Worm (Caenorhabditis elegans) whole organism, L4/young adult: ENCODE data around the gene T05C12.8.
A peak's percentile ranks its signal among the peaks of the same experiment; 100 is the strongest.

ENCODE experiments used
- W03F9.2 ChIP-seq: fragments of 150-350 bp; optimal IDR thresholded peaks from 2 replicates; lab custom pipeline; 2014; ENCODE audit warnings: missing biosample characterization, missing genetic modification characterization
- dao-5 ChIP-seq: sonication (generic microtip); optimal IDR thresholded peaks from 2 replicates; lab custom pipeline; 2016; ENCODE audit warnings: missing genotype, missing genetic modification characterization, moderate library complexity, missing compliant biosample characterization
- him-1 ChIP-seq: sonication (generic microtip); optimal IDR thresholded peaks from 2 replicates; lab custom pipeline; 2016; ENCODE audit warnings: missing genotype, missing genetic modification reagents, missing genetic modification characterization, missing compliant biosample characterization

T05C12.8 gene

DNA sequence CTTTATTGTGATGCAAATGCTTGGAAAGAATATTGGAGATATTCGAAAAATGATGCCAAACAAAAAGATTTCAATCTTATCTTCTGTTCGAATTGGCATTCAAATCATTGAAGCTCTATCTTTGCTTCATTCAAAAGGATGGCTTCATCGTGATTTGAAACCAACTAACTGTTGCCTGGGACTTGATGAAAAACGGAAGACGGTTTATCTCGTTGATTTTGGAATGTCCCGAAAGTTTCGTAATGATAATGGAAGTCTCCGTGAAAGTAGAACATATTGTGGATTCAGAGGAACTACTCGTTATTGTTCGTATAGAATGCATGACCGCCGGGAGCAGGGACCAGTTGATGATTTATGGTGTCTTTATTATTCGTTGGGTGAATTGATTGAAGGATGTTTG is 16.2 kb downstream of the T05C12.8 start:
- no peak for TF ChIP-seq dao-5
- no peak for TF ChIP-seq him-1 (tag; lab: Kevin White, UChicago)
- no peak for TF ChIP-seq W03F9.2 (tag; lab: Kevin White, UChicago)

DNA sequence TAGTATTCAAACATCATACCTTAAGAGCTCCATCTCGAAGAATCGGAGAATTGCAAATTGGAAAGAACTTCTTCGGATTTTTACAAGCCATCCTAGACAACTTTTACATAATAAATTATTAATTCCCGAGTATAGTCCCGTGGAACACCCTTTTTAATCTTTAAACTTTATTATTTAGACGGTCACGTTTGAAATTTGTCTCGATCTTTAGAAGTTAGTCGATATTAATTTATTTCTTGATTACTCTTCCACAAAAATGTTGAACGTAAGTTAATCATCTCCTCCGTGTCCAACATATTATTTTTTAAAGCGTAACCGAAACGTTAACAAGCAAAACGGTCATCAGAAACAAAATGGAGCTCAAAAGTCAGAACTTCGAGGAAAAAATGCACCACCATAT is 16.9 kb downstream of the T05C12.8 start, which contains the start of the genes decr-1.3 and T05C12.1:
Gene decr-1.3 (minus strand): TSS at position 101 of the 400 bp plus-strand sequence.
Gene T05C12.1 (plus strand): TSS at position 232 of the 400 bp plus-strand sequence.
- TF ChIP-seq dao-5 = no peak
- TF ChIP-seq W03F9.2 (tag; lab: Kevin White, UChicago) = no peak
- no peak for TF ChIP-seq him-1 (tag; lab: Kevin White, UChicago)

DNA sequence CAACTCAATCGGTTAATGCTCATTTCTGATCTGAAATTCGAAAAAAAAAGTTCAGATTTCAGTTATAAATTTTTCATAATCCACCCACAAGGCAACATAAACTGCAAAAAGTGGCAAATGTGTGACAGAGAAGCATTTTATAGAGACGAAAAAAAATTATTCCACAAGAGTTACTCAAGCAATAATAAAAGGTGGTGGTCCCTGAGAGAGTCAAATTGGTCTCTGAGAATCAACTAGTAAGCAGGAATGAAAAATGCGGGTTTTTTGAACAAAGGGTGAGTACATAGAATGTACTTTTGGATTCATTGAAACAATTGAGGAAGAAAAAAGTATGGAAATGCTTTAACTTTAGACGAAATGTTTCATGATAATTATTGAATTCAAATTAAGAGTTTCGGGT is 20.0 kb downstream of the T05C12.8 start, which contains the start of gene T05C12.11:
Gene T05C12.11 (minus strand): TSS at position 101 of the 400 bp plus-strand sequence.
- no peak for TF ChIP-seq him-1 (tag; lab: Kevin White, UChicago)
- TF ChIP-seq dao-5 = no peak
- no peak for TF ChIP-seq W03F9.2 (tag; lab: Kevin White, UChicago)

DNA sequence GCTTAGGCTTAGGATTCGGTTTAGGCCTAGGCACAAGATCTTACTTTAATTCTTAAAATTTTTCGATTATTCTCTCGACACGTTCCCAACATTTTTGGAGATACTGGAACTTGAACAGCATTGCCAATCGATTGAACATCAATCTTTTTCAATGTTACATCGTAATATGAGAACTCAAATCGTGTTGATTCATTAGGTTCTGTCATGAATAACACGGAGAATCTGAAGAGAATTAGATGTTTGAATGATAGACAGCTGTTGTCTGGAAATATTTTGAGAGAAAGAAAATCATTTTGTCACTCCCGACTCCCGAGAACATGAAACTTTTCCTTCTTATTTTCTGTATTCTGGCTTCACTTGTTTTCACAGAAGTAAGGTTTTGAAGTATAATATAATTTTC is 21.1 kb downstream of the T05C12.8 start, which contains the start of gene T05C12.15:
Gene T05C12.15 (plus strand): TSS at position 301 of the 400 bp plus-strand sequence.
- TF ChIP-seq dao-5 (no peak), him-1 (tag; lab: Kevin White, UChicago) (no peak), W03F9.2 (tag; lab: Kevin White, UChicago) (no peak)

DNA sequence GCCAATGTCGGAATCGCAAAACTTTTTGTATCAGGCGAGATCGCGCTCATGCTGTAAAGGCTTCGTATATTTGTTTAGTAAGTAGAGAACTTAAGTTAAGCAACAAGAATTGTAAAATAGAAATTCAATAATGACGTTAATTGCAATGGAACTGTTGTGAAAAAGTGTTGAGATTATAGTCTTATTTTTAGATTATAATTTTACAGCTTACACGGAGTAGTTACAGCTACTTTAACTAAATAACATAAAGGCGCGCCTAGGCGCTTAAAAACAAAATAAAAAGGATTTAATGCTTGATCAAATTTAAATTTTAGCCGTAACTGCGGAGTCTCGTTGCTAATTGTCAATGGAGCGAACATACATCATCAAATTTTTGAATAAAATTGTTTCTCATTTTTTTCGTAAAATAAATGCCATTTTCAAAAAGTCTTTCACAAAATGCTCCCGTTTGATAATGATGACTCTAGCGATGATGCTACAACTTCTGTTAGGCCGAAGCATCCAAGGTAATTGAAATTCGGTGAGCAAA is 28.2 kb downstream of the T05C12.8 start, which contains the start of the genes emb-27 and rrf-3:
Gene emb-27 (minus strand): TSS at position 51 of the 529 bp plus-strand sequence.
Gene rrf-3 (plus strand): TSS at position 346 of the 529 bp plus-strand sequence.
- no peak for TF ChIP-seq W03F9.2 (tag; lab: Kevin White, UChicago)

DNA sequence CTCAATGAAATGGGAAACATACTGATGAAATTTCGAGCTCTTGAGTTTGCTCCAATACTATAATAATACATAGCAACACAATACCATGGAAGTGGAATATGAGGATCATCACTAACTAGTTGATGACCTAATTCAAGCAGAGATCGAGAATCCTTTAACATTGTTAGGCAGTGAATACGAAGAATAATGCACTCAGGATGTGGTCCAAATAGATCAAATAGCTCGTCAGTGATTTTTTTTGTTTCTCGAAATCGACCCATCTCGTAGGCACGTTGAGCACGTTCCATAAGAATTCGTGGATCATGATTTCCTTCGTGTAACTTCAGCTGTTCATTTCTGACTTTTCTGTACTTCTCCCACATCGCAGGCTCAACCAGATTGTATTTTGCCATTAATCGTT is 29.4 kb downstream of the T05C12.8 start:
- TF ChIP-seq him-1 (tag; lab: Kevin White, UChicago) = no peak
- no peak for TF ChIP-seq W03F9.2 (tag; lab: Kevin White, UChicago)
- no peak for TF ChIP-seq dao-5

DNA sequence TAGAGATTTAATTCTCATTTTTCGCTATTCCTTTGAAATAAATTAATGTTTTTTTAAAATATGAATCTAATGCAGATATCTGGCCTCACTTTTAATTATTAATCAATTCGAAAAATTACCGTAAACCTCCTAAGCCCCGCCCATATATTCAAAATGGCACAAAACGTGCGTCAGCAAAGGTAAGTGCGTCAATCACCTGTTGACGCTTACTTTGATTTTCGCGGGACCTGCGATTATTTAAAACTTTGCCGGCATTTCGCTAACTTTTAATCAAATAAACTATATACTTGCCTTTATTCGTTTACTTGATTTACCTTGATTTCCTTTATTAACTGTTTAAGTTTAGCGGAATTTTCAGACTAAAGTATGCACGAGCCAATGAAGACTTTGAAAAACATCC is 32.4 kb downstream of the T05C12.8 start, which contains the start of gene pch-2:
Gene pch-2 (plus strand): TSS at position 359 of the 400 bp plus-strand sequence.
- TF ChIP-seq dao-5 (no peak), him-1 (tag; lab: Kevin White, UChicago) (no peak), W03F9.2 (tag; lab: Kevin White, UChicago) (no peak)

DNA sequence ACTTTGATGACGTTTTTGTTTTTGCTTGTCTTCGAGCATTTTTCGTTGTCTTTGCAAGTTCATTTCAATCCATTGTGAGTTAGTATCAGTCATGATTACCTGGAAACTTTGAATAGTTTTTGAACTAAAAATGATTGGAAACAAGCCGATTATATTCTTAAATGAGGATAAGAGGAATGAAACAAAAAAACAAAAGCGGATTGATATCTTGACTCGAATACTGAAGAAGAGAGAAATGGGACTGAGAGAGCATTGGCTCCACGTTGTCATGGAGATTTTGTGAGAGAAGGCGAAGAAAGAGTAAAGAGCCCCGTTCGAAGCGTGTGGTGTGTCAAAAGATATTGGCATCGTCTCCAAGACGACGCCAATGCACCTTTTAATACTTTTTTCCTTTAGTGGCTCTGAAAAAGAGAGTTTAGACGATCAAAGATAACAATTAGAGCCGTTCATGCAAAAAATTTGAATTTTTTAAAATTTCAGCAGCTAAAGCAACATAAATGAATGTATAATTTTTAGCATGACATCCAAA is 33.4 kb downstream of the T05C12.8 start, which contains the start of the genes tub-1 and tmem-138:
Gene tub-1 (minus strand): TSS at position 101 of the 529 bp plus-strand sequence.
Gene tmem-138 (plus strand): TSS at position 479 of the 529 bp plus-strand sequence.
- no peak for TF ChIP-seq dao-5
- TF ChIP-seq him-1 (tag; lab: Kevin White, UChicago) = no peak
- TF ChIP-seq W03F9.2 (tag; lab: Kevin White, UChicago) = no peak

DNA sequence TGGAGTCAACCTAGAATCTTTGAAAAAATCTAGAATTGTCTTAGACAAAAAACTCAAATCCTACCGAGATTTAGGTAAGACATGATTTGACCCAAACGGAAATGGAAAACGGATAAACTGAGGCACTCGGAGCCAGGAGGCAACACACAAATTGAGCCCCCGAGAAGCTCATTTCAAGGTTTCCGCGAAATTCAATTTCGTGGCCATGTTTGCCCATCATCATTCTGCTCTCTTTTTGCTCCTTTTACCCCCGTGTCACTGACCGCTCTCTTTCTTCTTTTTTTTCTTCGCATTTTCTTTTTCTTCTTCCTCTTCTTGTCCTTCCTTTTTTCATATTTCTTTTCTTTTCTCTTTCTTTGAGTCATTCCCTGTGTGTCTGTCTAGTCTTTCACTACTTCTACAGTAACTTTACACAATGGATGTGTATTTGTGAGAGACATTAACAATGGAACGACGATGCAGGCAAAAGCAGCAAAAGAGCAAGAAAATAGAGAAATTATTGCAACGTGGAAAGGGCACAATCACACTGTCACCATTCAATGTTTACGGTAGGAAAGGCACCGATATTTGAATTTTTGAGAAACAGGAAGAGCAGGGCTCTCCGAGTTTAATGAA is 37.5 kb downstream of the T05C12.8 start:
- TF ChIP-seq dao-5 (no peak), W03F9.2 (tag; lab: Kevin White, UChicago) (no peak), him-1 (tag; lab: Kevin White, UChicago) (no peak)

DNA sequence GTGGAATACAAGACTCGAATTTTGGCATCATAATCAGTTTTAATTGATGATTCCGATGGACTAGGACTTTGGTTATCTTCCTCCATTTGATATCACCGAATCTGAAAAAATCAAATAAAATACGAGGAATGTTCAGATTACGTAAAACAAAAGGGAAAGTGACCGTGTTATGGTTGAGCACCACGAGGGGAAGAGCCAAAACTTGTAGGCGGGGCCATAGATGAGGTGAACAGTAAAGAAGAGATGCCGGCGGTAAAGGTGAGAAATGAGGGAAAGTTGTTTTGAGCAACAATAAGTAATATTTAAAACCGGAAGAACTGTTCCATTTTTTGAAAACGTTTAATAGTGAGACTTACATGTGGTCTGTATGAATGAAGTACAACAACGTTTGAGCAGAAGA is 40.4 kb downstream of the T05C12.8 start, which contains the start of gene F10B5.3:
Gene F10B5.3 (minus strand): TSS at position 101 of the 400 bp plus-strand sequence.
- TF ChIP-seq him-1 (tag; lab: Kevin White, UChicago) = no peak
- TF ChIP-seq dao-5 = no peak
- no peak for TF ChIP-seq W03F9.2 (tag; lab: Kevin White, UChicago)

DNA sequence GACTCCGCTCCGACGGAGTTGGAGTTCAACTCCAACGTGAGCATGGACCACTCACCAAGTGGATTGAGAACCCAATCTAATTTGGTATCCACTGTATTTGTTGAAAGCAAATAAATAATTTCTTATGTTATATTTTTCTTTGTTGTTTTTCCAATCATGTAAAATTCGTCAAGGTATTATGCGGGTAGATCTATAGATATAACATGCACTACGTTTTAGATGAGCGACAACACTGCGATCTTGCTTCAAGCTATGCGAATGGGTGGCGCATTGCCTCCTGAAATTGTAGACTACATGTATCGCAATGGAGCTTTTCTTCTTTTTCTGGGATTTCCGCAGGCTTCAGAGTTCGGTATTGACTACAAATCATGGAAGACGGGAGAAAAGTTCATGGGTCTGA is 45.8 kb downstream of the T05C12.8 start, which contains the start of gene F10B5.2:
Gene F10B5.2 (plus strand): TSS at position 220 of the 400 bp plus-strand sequence.
- TF ChIP-seq him-1 (tag; lab: Kevin White, UChicago) (no peak), dao-5 (no peak), W03F9.2 (tag; lab: Kevin White, UChicago) (no peak)

DNA sequence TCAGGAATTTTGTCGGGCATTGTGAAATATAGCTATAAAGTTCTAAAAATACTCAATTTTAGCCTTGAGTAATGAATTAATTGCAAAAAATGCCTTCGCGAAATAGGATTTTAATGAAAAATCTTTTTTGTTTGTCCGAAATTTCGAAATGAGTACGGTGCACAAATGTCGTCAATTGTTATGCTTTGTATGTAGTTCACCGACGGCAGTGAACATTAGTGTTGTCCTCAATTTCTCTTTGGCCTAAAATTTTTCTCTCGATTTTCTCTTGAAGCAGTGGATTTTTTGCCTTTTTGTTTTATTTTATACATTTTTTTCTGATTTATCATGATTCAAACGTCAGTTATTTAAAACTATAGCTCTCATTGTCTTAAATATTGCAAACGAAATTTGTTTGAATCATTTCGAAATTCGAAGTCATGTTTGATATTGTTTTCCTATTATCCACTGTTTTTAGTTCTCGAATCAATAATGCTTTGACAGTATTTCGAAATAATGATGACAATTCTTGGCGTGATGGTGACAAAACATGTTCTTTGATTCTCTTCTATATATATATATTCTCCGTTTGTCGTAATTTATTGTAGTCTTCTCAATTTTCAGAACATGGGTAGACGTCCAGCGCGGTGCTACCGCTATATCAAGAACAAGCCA is 47.0 kb downstream of the T05C12.8 start, which contains the start of the genes ints-11 and rpl-10:
Gene ints-11 (minus strand): TSS at position 201 of the 654 bp plus-strand sequence.
Gene rpl-10 (plus strand): TSS at position 604 of the 654 bp plus-strand sequence.
- TF ChIP-seq him-1 (tag; lab: Kevin White, UChicago) (no peak), dao-5 (no peak), W03F9.2 (tag; lab: Kevin White, UChicago) (peak; percentile 76)

DNA sequence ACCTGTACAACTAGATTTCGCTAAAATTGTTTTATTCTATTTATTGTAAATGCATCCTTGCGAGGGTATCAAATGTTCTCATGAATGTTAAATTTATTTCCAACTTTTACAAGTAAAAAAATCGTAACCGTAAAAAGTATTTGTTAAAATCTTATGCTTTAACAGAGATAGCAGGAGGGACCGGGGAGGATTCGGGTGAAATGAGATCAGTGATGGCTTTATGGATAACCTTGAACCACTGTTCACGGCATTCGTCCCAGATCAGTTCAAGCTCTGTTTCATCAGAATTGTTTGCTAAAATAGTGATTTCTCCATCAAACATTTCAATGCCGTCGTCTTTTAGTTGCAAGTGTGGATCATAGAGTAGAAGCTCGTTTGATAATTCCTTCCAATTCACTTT is 49.2 kb downstream of the T05C12.8 start:
- TF ChIP-seq W03F9.2 (tag; lab: Kevin White, UChicago) = no peak
- no peak for TF ChIP-seq him-1 (tag; lab: Kevin White, UChicago)
- no peak for TF ChIP-seq dao-5
